Worm (Caenorhabditis elegans): ENCODE results near the gene AH9.6.

DNA sequence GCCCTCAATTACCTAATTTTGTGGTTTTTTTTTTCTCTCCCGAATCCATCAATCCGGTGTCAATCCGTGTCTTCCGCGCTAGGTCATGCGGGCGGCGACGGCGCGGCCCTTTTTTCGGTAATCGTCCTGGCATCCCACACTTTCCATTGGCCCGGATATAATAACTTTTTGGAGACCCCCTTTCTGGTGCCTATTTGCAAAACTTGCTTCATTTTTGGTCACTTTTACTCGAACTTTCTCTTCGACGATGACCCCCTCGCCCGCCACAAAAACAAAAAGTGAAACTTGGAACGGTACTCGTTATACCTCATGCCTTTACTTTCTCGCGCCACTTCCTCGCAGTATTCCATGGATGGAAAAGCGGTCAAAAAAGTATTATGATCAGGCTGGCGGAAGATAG is 53.5 kb downstream of the AH9.6 start:
- no peak for TF ChIP-seq snpc-4 (GFP tag; optimal IDR thresholded peaks at IDR 0.05)
- no peak for TF ChIP-seq snpc-4 (tag; optimal IDR thresholded peaks at IDR 0.05)
- no peak for TF ChIP-seq ceh-40 (GFP tag; IDR thresholded peaks at IDR 0.05)
- no peak for TF ChIP-seq Y53F4B.3 (GFP tag; IDR thresholded peaks at IDR 0.05)
- TF ChIP-seq attf-3 (GFP tag; conservative IDR thresholded peaks at IDR 0.05): no peak
- TF ChIP-seq lin-26 (GFP tag; IDR thresholded peaks at IDR 0.05): no peak
- no peak for TF ChIP-seq dox-1 (GFP tag; IDR thresholded peaks at IDR 0.05)
- no peak for TF ChIP-seq pha-4 (tag; optimal IDR thresholded peaks at IDR 0.05)
